Fruit fly (Drosophila melanogaster) whole organism: Measurements from ENCODE around the gene CG10283.

Source experiments
- CG8478 ChIP-seq: fragments of >200 bp; optimal IDR thresholded peaks from 2 replicates; lab custom pipeline; 2018; ENCODE audit warnings: inconsistent platforms
- Dll ChIP-seq: fragments of >200 bp; optimal IDR thresholded peaks from 2 replicates; lab custom pipeline; 2017
- EcR ChIP-seq, 2 experiments: fragments of >200 bp; optimal IDR thresholded peaks; 2 replicates each; lab custom pipeline; 2017; ENCODE audit warnings: missing biosample characterization in 2 of 2, missing genetic modification characterization in 2 of 2, missing genetic modification reagents in 2 of 2
- pan ChIP-seq: fragments of >200 bp; optimal IDR thresholded peaks from 2 replicates; lab custom pipeline; 2017
- psq ChIP-seq: fragments of >200 bp; optimal IDR thresholded peaks from 2 replicates; lab custom pipeline; 2017
- usp ChIP-seq: fragments of >200 bp; optimal IDR thresholded peaks from 2 replicates; lab custom pipeline; 2017; ENCODE audit warnings: missing biosample characterization, missing genetic modification characterization, mixed read lengths

DNA sequence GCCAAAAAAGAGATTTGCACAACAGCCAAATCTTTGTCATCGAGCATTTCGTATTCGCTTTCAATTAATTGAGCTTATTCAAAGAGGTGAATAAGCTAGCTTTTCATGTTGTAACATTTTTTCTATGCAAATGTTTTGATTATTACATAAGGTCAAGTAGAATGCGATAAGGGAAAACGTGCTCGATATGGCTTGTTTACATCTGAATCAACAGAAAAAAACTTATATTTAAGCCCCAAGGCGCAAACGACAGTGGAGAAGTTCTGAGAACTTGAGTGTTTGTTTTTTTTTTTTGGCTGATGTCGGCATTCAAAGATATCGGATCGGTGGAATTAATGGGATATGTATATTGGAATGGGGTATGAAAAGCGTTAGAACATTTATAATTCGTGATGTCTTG is 1.3 kb downstream of the CG10283 start:
- TF ChIP-seq CG8478 (lab: Kevin White, UChicago), result no peak
- no peak for TF ChIP-seq psq (lab: Kevin White, UChicago)
- no peak for TF ChIP-seq EcR (GFP tag; optimal IDR thresholded peaks at IDR 0.05; lab: Kevin White, UChicago)
- no peak for TF ChIP-seq pan (lab: Kevin White, UChicago)
- TF ChIP-seq Dll (lab: Kevin White, UChicago), result no peak
- no peak for TF ChIP-seq usp (GFP tag; lab: Kevin White, UChicago)
